Worm (Caenorhabditis elegans): Measurements from ENCODE around the gene B0507.3.
"Not testable (repeated sequence)": the region's sequence is repeated elsewhere in the genome, so short reads cannot be mapped to it uniquely, and the experiment has no call there.

B0507.3 gene

ce11 chrV:8800978-8801559 is 32.4 kb downstream of the B0507.3 start, which contains the start of gene magu-2:
Gene magu-2, minus strand, starts transcription at chrV:8801028.
- TF ChIP-seq unc-62 (GFP tag; optimal IDR thresholded peaks at IDR 0.05): no peak

ce11 chrV:8802252-8802651 is 33.5 kb downstream of the B0507.3 start:
- TF ChIP-seq unc-62 (GFP tag; optimal IDR thresholded peaks at IDR 0.05): no peak

ce11 chrV:8805047-8805446 is 36.3 kb downstream of the B0507.3 start:
- TF ChIP-seq unc-62 (GFP tag; optimal IDR thresholded peaks at IDR 0.05): no peak

- not testable (repeated sequence) for TF ChIP-seq unc-62 (GFP tag; optimal IDR thresholded peaks at IDR 0.05)
Measured at ce11 chrV:8819855-8820254, 51.1 kb downstream of the B0507.3 start, which contains the start of gene rpm-1. Gene rpm-1, minus strand, starts transcription at chrV:8819955.
